Fruit fly (Drosophila melanogaster) whole organism, embryonic: ENCODE data around the gene CG8289.

Experiments used
- ATbp ChIP-seq: fragments of 200-800 bp; sonication (Bioruptor generic); optimal IDR thresholded peaks from 2 replicates; lab custom pipeline; 2017; ENCODE audit warnings: missing biosample characterization, mild to moderate bottlenecking, missing genetic modification characterization, missing genetic modification reagents
- CG10959 ChIP-seq: fragments of 200-800 bp; sonication (Bioruptor generic); IDR thresholded peaks from 2 replicates; pipeline ENCODE4 v1.3.6; 2022; ENCODE audit warnings: missing biosample characterization, missing genetic modification characterization
- CG11560 ChIP-seq: fragments of 200-800 bp; sonication (Bioruptor generic); IDR thresholded peaks from 3 replicates; pipeline ENCODE4 v1.3.6; 2022; ENCODE audit warnings: missing biosample characterization, missing genetic modification characterization
- CG12071 ChIP-seq: fragments of 200-800 bp; sonication (Bioruptor generic); optimal IDR thresholded peaks from 3 replicates; lab custom pipeline; 2018; ENCODE audit warnings: missing biosample characterization, mild to moderate bottlenecking, missing genetic modification characterization
- CG12155 ChIP-seq: fragments of 200-800 bp; sonication (Bioruptor generic); optimal IDR thresholded peaks from 3 replicates; lab custom pipeline; 2016; ENCODE audit warnings: missing biosample characterization, missing genetic modification characterization
- CG14441 ChIP-seq: fragments of 200-800 bp; sonication (Bioruptor generic); IDR thresholded peaks from 2 replicates; pipeline ENCODE4 v1.3.6; 2022; ENCODE audit warnings: missing biosample characterization, missing genetic modification characterization
- CG14667 ChIP-seq: fragments of 200-800 bp; sonication (Bioruptor generic); IDR thresholded peaks from 2 replicates; pipeline ENCODE4 v1.3.6; 2022; ENCODE audit warnings: missing biosample characterization, missing genetic modification characterization
- CG15269 ChIP-seq: fragments of 200-800 bp; sonication (Bioruptor generic); optimal IDR thresholded peaks from 2 replicates; lab custom pipeline; 2018; ENCODE audit warnings: missing biosample characterization, mild to moderate bottlenecking, missing genetic modification characterization, moderate library complexity
- CG16815 ChIP-seq: fragments of 200-800 bp; sonication (Bioruptor generic); optimal IDR thresholded peaks from 3 replicates; lab custom pipeline; 2017; ENCODE audit warnings: missing biosample characterization, mild to moderate bottlenecking, missing genetic modification characterization
- CG17568 ChIP-seq: fragments of 200-800 bp; sonication (Bioruptor generic); optimal IDR thresholded peaks from 2 replicates; lab custom pipeline; 2018; ENCODE audit warnings: missing biosample characterization, mild to moderate bottlenecking, missing genetic modification characterization, moderate library complexity
- CG30431 ChIP-seq: fragments of 200-800 bp; sonication (Bioruptor generic); optimal IDR thresholded peaks from 2 replicates; lab custom pipeline; 2017; ENCODE audit warnings: missing biosample characterization, missing genetic modification characterization
- CG3847 ChIP-seq: fragments of 200-800 bp; sonication (Bioruptor generic); IDR thresholded peaks from 2 replicates; pipeline ENCODE4 v1.3.6; 2022; ENCODE audit warnings: missing biosample characterization, missing genetic modification characterization
- CG4282 ChIP-seq: fragments of 200-800 bp; sonication (Bioruptor generic); optimal IDR thresholded peaks from 2 replicates; lab custom pipeline; 2016; ENCODE audit warnings: missing biosample characterization, missing genetic modification characterization
- CG5953 ChIP-seq: fragments of 200-800 bp; sonication (Bioruptor generic); IDR thresholded peaks from 2 replicates; pipeline ENCODE4 v1.3.6; 2022; ENCODE audit warnings: missing biosample characterization, missing genetic modification characterization
- CG6765 ChIP-seq: fragments of 200-800 bp; sonication (Bioruptor generic); optimal IDR thresholded peaks from 3 replicates; lab custom pipeline; 2017; ENCODE audit warnings: missing biosample characterization, mild to moderate bottlenecking, missing genetic modification characterization
- CG7928 ChIP-seq: fragments of 200-800 bp; sonication (Bioruptor generic); optimal IDR thresholded peaks from 2 replicates; lab custom pipeline; 2017; ENCODE audit warnings: missing biosample characterization, mild to moderate bottlenecking, missing genetic modification characterization
- CG9727 ChIP-seq: fragments of 200-800 bp; sonication (Bioruptor generic); optimal IDR thresholded peaks from 3 replicates; lab custom pipeline; 2017; ENCODE audit warnings: missing biosample characterization, mild to moderate bottlenecking, missing genetic modification characterization
- D19A ChIP-seq: fragments of 200-800 bp; optimal IDR thresholded peaks from 3 replicates; lab custom pipeline; 2019; ENCODE audit warnings: missing biosample characterization, mild to moderate bottlenecking, missing genetic modification characterization, moderate library complexity
- Ets97D ChIP-seq: fragments of 200-800 bp; sonication (Bioruptor generic); optimal IDR thresholded peaks from 3 replicates; lab custom pipeline; 2016; ENCODE audit warnings: missing biosample characterization, missing genetic modification characterization
- HmgZ ChIP-seq: fragments of 200-800 bp; sonication (Bioruptor generic); optimal IDR thresholded peaks from 2 replicates; lab custom pipeline; 2018; ENCODE audit warnings: missing biosample characterization, mild to moderate bottlenecking, missing genetic modification characterization
- Hr3 ChIP-seq: fragments of 200-800 bp; sonication (Bioruptor generic); optimal IDR thresholded peaks from 3 replicates; lab custom pipeline; 2016; ENCODE audit warnings: missing biosample characterization, missing genetic modification characterization
- Hr78 ChIP-seq, 2 experiments: fragments of 200-800 bp in 1 of 2; fragments of >200 bp in 1 of 2; sonication (Bioruptor generic) in 1 of 2; optimal IDR thresholded peaks; 2 replicates each; lab custom pipeline; 2017 to 2019; ENCODE audit warnings: missing biosample characterization in 2 of 2, missing genetic modification characterization in 2 of 2, mild to moderate bottlenecking in 1 of 2, moderate library complexity in 1 of 2
- Jarid2 ChIP-seq: fragments of 200-800 bp; sonication (Bioruptor generic); optimal IDR thresholded peaks from 3 replicates; lab custom pipeline; 2017; ENCODE audit warnings: mild to moderate bottlenecking, missing biosample characterization, missing genetic modification reagents, missing genetic modification characterization
- MTF-1 ChIP-seq: fragments of 200-800 bp; sonication (Bioruptor generic); optimal IDR thresholded peaks from 2 replicates; lab custom pipeline; 2018; ENCODE audit warnings: missing biosample characterization, mild to moderate bottlenecking, missing genetic modification characterization, borderline replicate concordance
- Med ChIP-seq: fragments of 200-800 bp; sonication (Bioruptor generic); peaks from one replicate; lab custom pipeline; 2016; ENCODE audit warnings: missing biosample characterization, missing genetic modification characterization, mild to moderate bottlenecking, inconsistent platforms, moderate library complexity
- Mrtf ChIP-seq: fragments of 200-800 bp; sonication (Bioruptor generic); IDR thresholded peaks from 3 replicates; pipeline ENCODE4 v1.3.6; 2022; ENCODE audit warnings: missing biosample characterization, missing genetic modification characterization
- NFAT ChIP-seq: fragments of 200-800 bp; sonication (Bioruptor generic); IDR thresholded peaks from 2 replicates; pipeline ENCODE4 v1.3.6; 2022; ENCODE audit warnings: missing biosample characterization, missing genetic modification characterization
- NfI ChIP-seq: fragments of 200-800 bp; sonication (Bioruptor generic); optimal IDR thresholded peaks from 3 replicates; lab custom pipeline; 2018; ENCODE audit warnings: missing biosample characterization, mild to moderate bottlenecking, missing genetic modification characterization, moderate library complexity
- TFAM ChIP-seq: fragments of 200-800 bp; sonication (Bioruptor generic); optimal IDR thresholded peaks from 2 replicates; lab custom pipeline; 2017; ENCODE audit warnings: missing biosample characterization, missing genetic modification characterization, inconsistent platforms
- Xbp1 ChIP-seq: fragments of 200-800 bp; sonication (Bioruptor generic); optimal IDR thresholded peaks from 3 replicates; lab custom pipeline; 2016; ENCODE audit warnings: missing biosample characterization, mild to moderate bottlenecking, missing genetic modification characterization
- Xrp1 ChIP-seq: fragments of 200-800 bp; sonication (Bioruptor generic); IDR thresholded peaks from 2 replicates; pipeline ENCODE4 v1.3.6; 2022; ENCODE audit warnings: missing biosample characterization, missing genetic modification characterization
- ara ChIP-seq: fragments of 200-800 bp; sonication (Bioruptor generic); IDR thresholded peaks from 2 replicates; pipeline ENCODE4 v1.3.6; 2022; ENCODE audit warnings: missing biosample characterization, missing genetic modification characterization
- br ChIP-seq: fragments of >200 bp; optimal IDR thresholded peaks from 2 replicates; lab custom pipeline; 2017
- cg ChIP-seq: fragments of 200-800 bp; sonication (Bioruptor generic); optimal IDR thresholded peaks from 3 replicates; lab custom pipeline; 2019; ENCODE audit warnings: missing biosample characterization, mild to moderate bottlenecking, missing genetic modification characterization, moderate library complexity
- corto ChIP-seq: fragments of 200-800 bp; sonication (Bioruptor generic); optimal IDR thresholded peaks from 2 replicates; lab custom pipeline; 2016; ENCODE audit warnings: missing biosample characterization, mild to moderate bottlenecking, missing genetic modification characterization, moderate library complexity
- dysf ChIP-seq: fragments of 200-800 bp; sonication (Bioruptor generic); IDR thresholded peaks from 3 replicates; pipeline ENCODE4 v1.3.6; 2022; ENCODE audit warnings: missing biosample characterization, missing genetic modification characterization
- ewg ChIP-seq: fragments of 200-800 bp; sonication (Bioruptor generic); optimal IDR thresholded peaks from 3 replicates; lab custom pipeline; 2017; ENCODE audit warnings: mild to moderate bottlenecking, missing biosample characterization, missing genetic modification reagents, missing genetic modification characterization
- gfzf ChIP-seq: fragments of 200-800 bp; sonication (Bioruptor generic); optimal IDR thresholded peaks from 2 replicates; lab custom pipeline; 2016; ENCODE audit warnings: missing biosample characterization, mild to moderate bottlenecking, missing genetic modification characterization, moderate library complexity
- gt ChIP-seq: fragments of 200-800 bp; sonication (Bioruptor generic); IDR thresholded peaks from 2 replicates; pipeline ENCODE4 v1.3.6; 2022; ENCODE audit warnings: missing biosample characterization, missing genetic modification characterization
- hbn ChIP-seq: fragments of 200-800 bp; sonication (Bioruptor generic); IDR thresholded peaks from 2 replicates; pipeline ENCODE4 v1.3.6; 2022; ENCODE audit warnings: missing biosample characterization, missing genetic modification characterization; ENCODE audit not compliant: partially characterized antibody
- jing ChIP-seq: fragments of 200-800 bp; sonication (Bioruptor generic); optimal IDR thresholded peaks from 2 replicates; lab custom pipeline; 2018; ENCODE audit warnings: missing biosample characterization, mild to moderate bottlenecking, missing genetic modification characterization
- odd ChIP-seq: fragments of 200-800 bp; sonication (Bioruptor generic); optimal IDR thresholded peaks from 2 replicates; lab custom pipeline; 2017; ENCODE audit warnings: missing biosample characterization, mild to moderate bottlenecking, missing genetic modification characterization
- p53 ChIP-seq: fragments of 200-800 bp; sonication (Bioruptor generic); optimal IDR thresholded peaks from 2 replicates; lab custom pipeline; 2016; ENCODE audit warnings: missing biosample characterization, missing genetic modification characterization
- pho ChIP-seq: fragments of 200-800 bp; sonication (Bioruptor generic); optimal IDR thresholded peaks from 2 replicates; lab custom pipeline; 2016; ENCODE audit warnings: missing biosample characterization, missing genetic modification characterization
- phol ChIP-seq: fragments of 200-800 bp; sonication (Bioruptor generic); optimal IDR thresholded peaks from 3 replicates; lab custom pipeline; 2018; ENCODE audit warnings: missing biosample characterization, mild to moderate bottlenecking, missing genetic modification characterization, moderate library complexity
- ranshi ChIP-seq: fragments of 200-800 bp; sonication (Bioruptor generic); IDR thresholded peaks from 2 replicates; pipeline ENCODE4 v1.3.6; 2022; ENCODE audit warnings: missing biosample characterization, missing genetic modification characterization
- rib ChIP-seq: fragments of 200-800 bp; sonication (Bioruptor generic); IDR thresholded peaks from 2 replicates; pipeline ENCODE4 v1.3.6; 2022; ENCODE audit warnings: missing biosample characterization, missing genetic modification characterization
- sd ChIP-seq: fragments of 200-800 bp; sonication (Bioruptor generic); optimal IDR thresholded peaks from 3 replicates; lab custom pipeline; 2018; ENCODE audit warnings: missing biosample characterization, mild to moderate bottlenecking, missing genetic modification characterization, moderate library complexity
- ssp ChIP-seq: fragments of 200-800 bp; sonication (Bioruptor generic); IDR thresholded peaks from 2 replicates; pipeline ENCODE4 v1.3.6; 2022; ENCODE audit warnings: missing biosample characterization, missing genetic modification characterization
- sug ChIP-seq: fragments of 200-800 bp; optimal IDR thresholded peaks from 2 replicates; lab custom pipeline; 2019; ENCODE audit warnings: missing biosample characterization, mild to moderate bottlenecking, missing genetic modification characterization, moderate library complexity
- vnd ChIP-seq: fragments of 200-800 bp; sonication (Bioruptor generic); IDR thresholded peaks from 3 replicates; pipeline ENCODE4 v1.3.6; 2022; ENCODE audit warnings: missing biosample characterization, missing genetic modification characterization; ENCODE audit not compliant: partially characterized antibody

CG8289 gene

dm6 chrX:17599330-17599729, 36.5 kb downstream of the CG8289 start, which contains the start of gene X11L (continued):
- TF ChIP-seq sug (tag; lab: Kevin White, UChicago) (peak; percentile 24), pho (peak; percentile 84), CG12155 (GFP tag; lab: Kevin White, UChicago) (peak; percentile 74), CG3847 (GFP tag; lab: Robert Waterston, UW) (peak; percentile 76), NFAT (GFP tag; lab: Robert Waterston, UW) (peak; percentile 78), Mrtf (peak; percentile 53; the same call in 1 of the 3 replicates), br (no peak), Ets97D (GFP tag; lab: Kevin White, UChicago) (peak; percentile 82), Hr3 (GFP tag; lab: Kevin White, UChicago) (peak; percentile 76), jing (GFP tag; lab: Kevin White, UChicago) (peak; percentile 35), dysf (GFP tag; lab: Robert Waterston, UW) (peak; percentile 68), gt (GFP tag; lab: Robert Waterston, UW) (no peak), CG6765 (no peak), sd (tag; lab: Kevin White, UChicago) (no peak), phol (tag; lab: Kevin White, UChicago) (peak; percentile 70), Xrp1 (GFP tag; lab: Robert Waterston, UW) (peak; percentile 70), CG15269 (tag; lab: Kevin White, UChicago) (no peak), rib (GFP tag; lab: Robert Waterston, UW) (peak; percentile 55; the same call in 1 of the 2 replicates), Hr78 (GFP tag; optimal IDR thresholded peaks at IDR 0.05; lab: Kevin White, UChicago) (no peak), Xbp1 (GFP tag; lab: Kevin White, UChicago) (peak; percentile 81), p53 (GFP tag; lab: Kevin White, UChicago) (peak; percentile 75), ssp (peak; percentile 52; the same call in 1 of the 2 replicates), NfI (GFP tag; lab: Kevin White, UChicago) (no peak), ewg (GFP tag; lab: Kevin White, UChicago) (peak; percentile 53), D19A (tag; lab: Kevin White, UChicago) (peak; percentile 33), Med (GFP tag; lab: Kevin White, UChicago) (peak; percentile 96), hbn (GFP tag; lab: Robert Waterston, UW) (peak; percentile 75), CG16815 (GFP tag; lab: Kevin White, UChicago) (peak; percentile 46), CG5953 (GFP tag; lab: Robert Waterston, UW) (no peak), CG17568 (GFP tag; lab: Kevin White, UChicago) (no peak), CG14667 (GFP tag; lab: Robert Waterston, UW) (0 out of 2 replicates have a peak, but pooled peaks have one; percentile 14), MTF-1 (no peak), TFAM (GFP tag; lab: Kevin White, UChicago) (no peak), gfzf (GFP tag; lab: Kevin White, UChicago) (peak; percentile 36), ara (GFP tag; lab: Robert Waterston, UW) (peak; percentile 66), CG4282 (GFP tag; lab: Kevin White, UChicago) (peak; percentile 65), CG10959 (GFP tag; lab: Robert Waterston, UW) (0 out of 2 replicates have a peak, but pooled peaks have one; percentile 27), ATbp (GFP tag; lab: Kevin White, UChicago) (peak; percentile 52), vnd (peak; percentile 83), CG11560 (peak; percentile 74; the same call in 2 of the 3 replicates), HmgZ (tag; lab: Kevin White, UChicago) (peak; percentile 78), CG30431 (peak; percentile 34), cg (no peak), CG12071 (GFP tag; lab: Kevin White, UChicago) (no peak), odd (GFP tag; lab: Kevin White, UChicago) (no peak), CG14441 (GFP tag; lab: Robert Waterston, UW) (peak; percentile 52; the same call in 1 of the 2 replicates), ranshi (GFP tag; lab: Robert Waterston, UW) (peak; percentile 64), Jarid2 (no peak), CG7928 (GFP tag; lab: Kevin White, UChicago) (no peak), CG9727 (GFP tag; lab: Kevin White, UChicago) (peak; percentile 59), corto (GFP tag; lab: Kevin White, UChicago) (peak; percentile 22)
